Worm (Caenorhabditis elegans): ENCODE data around the gene nlp-58.

DNA sequence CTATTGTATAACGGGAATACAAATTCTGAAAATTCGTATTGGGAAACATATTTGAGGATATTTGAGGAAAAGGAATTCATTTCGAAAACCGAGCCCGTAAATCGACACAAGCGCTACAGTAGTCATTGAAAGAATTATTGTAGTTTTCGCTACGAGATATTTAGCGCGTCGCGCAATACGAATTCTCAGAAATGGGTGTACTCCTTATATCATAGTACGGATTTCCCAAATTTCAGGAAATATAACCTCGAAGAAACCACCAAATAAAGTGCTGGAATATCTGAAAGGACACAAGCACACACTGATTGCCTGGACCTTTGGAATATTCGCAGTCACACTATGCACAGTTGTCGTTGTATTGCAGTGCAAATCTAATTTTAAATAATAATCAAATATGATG, 21.4 kb downstream of the nlp-58 start:
- TF ChIP-seq attf-5 (GFP tag; optimal IDR thresholded peaks at IDR 0.05) = no peak
- no peak for TF ChIP-seq F57A8.1 (GFP tag; optimal IDR thresholded peaks at IDR 0.05)
- no peak for TF ChIP-seq unc-62 (GFP tag; optimal IDR thresholded peaks at IDR 0.05)
- no peak for TF ChIP-seq snpc-4 (GFP tag; optimal IDR thresholded peaks at IDR 0.05)
- TF ChIP-seq snpc-4 (tag; optimal IDR thresholded peaks at IDR 0.05) = no peak
- TF ChIP-seq T26A5.8 (tag; optimal IDR thresholded peaks at IDR 0.05) = no peak
- TF ChIP-seq sea-2 (GFP tag; IDR thresholded peaks at IDR 0.05) = no peak
- TF ChIP-seq ets-4 (GFP tag; optimal IDR thresholded peaks at IDR 0.05) = no peak
- no peak for TF ChIP-seq lin-40 (tag; optimal IDR thresholded peaks at IDR 0.05)
- TF ChIP-seq egl-18 (GFP tag; IDR thresholded peaks at IDR 0.05) = no peak
